Fruit fly (Drosophila melanogaster) whole organism, embryonic: ENCODE results near the gene trbl.

Source experiments
- Bdp1 ChIP-seq: fragments of 200-800 bp; sonication (Bioruptor generic); optimal IDR thresholded peaks from 3 replicates; lab custom pipeline; 2016; ENCODE audit warnings: missing biosample characterization, missing genetic modification characterization
- CG11504 ChIP-seq: fragments of 200-800 bp; sonication (Bioruptor generic); optimal IDR thresholded peaks from 3 replicates; lab custom pipeline; 2019; ENCODE audit warnings: missing biosample characterization, mild to moderate bottlenecking, missing genetic modification characterization, moderate library complexity
- CG11696 ChIP-seq: fragments of 200-800 bp; sonication (Bioruptor generic); IDR thresholded peaks from 2 replicates; pipeline ENCODE4 v1.3.6; 2022; ENCODE audit warnings: missing biosample characterization, missing genetic modification characterization
- CG11723 ChIP-seq: fragments of 200-800 bp; sonication (Bioruptor generic); optimal IDR thresholded peaks from 2 replicates; lab custom pipeline; 2017; ENCODE audit warnings: missing biosample characterization, mild to moderate bottlenecking, missing genetic modification characterization
- CG13894 ChIP-seq: fragments of 200-800 bp; sonication (Bioruptor generic); optimal IDR thresholded peaks from 3 replicates; lab custom pipeline; 2018; ENCODE audit warnings: missing biosample characterization, mild to moderate bottlenecking, missing genetic modification characterization, moderate library complexity
- CG14710 ChIP-seq: fragments of 200-800 bp; sonication (Bioruptor generic); optimal IDR thresholded peaks from 3 replicates; lab custom pipeline; 2019; ENCODE audit warnings: missing biosample characterization, mild to moderate bottlenecking, missing genetic modification characterization, moderate library complexity
- CG14965 ChIP-seq: fragments of 200-800 bp; sonication (Bioruptor generic); optimal IDR thresholded peaks from 2 replicates; lab custom pipeline; 2016; ENCODE audit warnings: missing biosample characterization, missing genetic modification characterization, borderline replicate concordance
- CG15073 ChIP-seq: fragments of 200-800 bp; sonication (Bioruptor generic); optimal IDR thresholded peaks from 2 replicates; lab custom pipeline; 2016; ENCODE audit warnings: missing biosample characterization, missing genetic modification characterization
- CG16813 ChIP-seq: fragments of 200-800 bp; sonication (Bioruptor generic); IDR thresholded peaks from 3 replicates; pipeline ENCODE4 v1.3.6; 2022; ENCODE audit warnings: missing biosample characterization, missing genetic modification characterization; ENCODE audit not compliant: partially characterized antibody
- CG18476 ChIP-seq: fragments of 200-800 bp; sonication (Bioruptor generic); optimal IDR thresholded peaks from 2 replicates; lab custom pipeline; 2016; ENCODE audit warnings: missing biosample characterization, mild to moderate bottlenecking, missing genetic modification characterization
- CG18764 ChIP-seq: fragments of 200-800 bp; sonication (Bioruptor generic); optimal IDR thresholded peaks from 3 replicates; lab custom pipeline; 2016; ENCODE audit warnings: missing biosample characterization, missing genetic modification characterization
- CG31388 ChIP-seq: fragments of 200-800 bp; sonication (Bioruptor generic); optimal IDR thresholded peaks from 2 replicates; lab custom pipeline; 2016; ENCODE audit warnings: missing biosample characterization, missing genetic modification characterization
- CG3163 ChIP-seq: fragments of 200-800 bp; sonication (Bioruptor generic); optimal IDR thresholded peaks from 3 replicates; lab custom pipeline; 2016; ENCODE audit warnings: missing biosample characterization, missing genetic modification characterization
- CG32532 ChIP-seq: fragments of 200-800 bp; sonication (Bioruptor generic); IDR thresholded peaks from 2 replicates; pipeline ENCODE4 v1.3.6; 2022; ENCODE audit warnings: missing biosample characterization, missing genetic modification characterization
- CG32772 ChIP-seq: fragments of 200-800 bp; sonication (Bioruptor generic); IDR thresholded peaks from 2 replicates; pipeline ENCODE4 v1.3.6; 2022; ENCODE audit warnings: missing biosample characterization, missing genetic modification characterization
- CG6683 ChIP-seq: fragments of 200-800 bp; sonication (Bioruptor generic); optimal IDR thresholded peaks from 2 replicates; lab custom pipeline; 2017; ENCODE audit warnings: missing biosample characterization, mild to moderate bottlenecking, missing genetic modification characterization, missing genetic modification reagents
- CG7271 ChIP-seq: fragments of 200-800 bp; sonication (Bioruptor generic); optimal IDR thresholded peaks from 2 replicates; lab custom pipeline; 2018; ENCODE audit warnings: missing biosample characterization, mild to moderate bottlenecking, missing genetic modification characterization, moderate library complexity
- CG7357 ChIP-seq: fragments of 200-800 bp; sonication (Bioruptor generic); IDR thresholded peaks from 3 replicates; pipeline ENCODE4 v1.3.6; 2022; ENCODE audit warnings: missing biosample characterization, missing genetic modification characterization
- CG7556 ChIP-seq: fragments of 200-800 bp; sonication (Bioruptor generic); optimal IDR thresholded peaks from 2 replicates; lab custom pipeline; 2017; ENCODE audit warnings: missing biosample characterization, mild to moderate bottlenecking, missing genetic modification characterization
- CG7839 ChIP-seq: fragments of 200-800 bp; sonication (Bioruptor generic); optimal IDR thresholded peaks from 3 replicates; lab custom pipeline; 2018; ENCODE audit warnings: missing biosample characterization, mild to moderate bottlenecking, missing genetic modification characterization, moderate library complexity
- CG9437 ChIP-seq: fragments of 200-800 bp; sonication (Bioruptor generic); optimal IDR thresholded peaks from 2 replicates; lab custom pipeline; 2018; ENCODE audit warnings: missing biosample characterization, mild to moderate bottlenecking, missing genetic modification characterization
- D ChIP-seq, 2 experiments: fragments of 200-800 bp in 1 of 2; fragments of >200 bp in 1 of 2; sonication (Bioruptor generic) in 1 of 2; optimal IDR thresholded peaks; 2 replicates in 1 of 2; 3 replicates in 1 of 2; lab custom pipeline; 2017; ENCODE audit warnings: mild to moderate bottlenecking in 1 of 2, missing biosample characterization in 1 of 2, missing genetic modification characterization in 1 of 2, missing genetic modification reagents in 1 of 2
- Doc3 ChIP-seq: fragments of 200-800 bp; sonication (Bioruptor generic); IDR thresholded peaks from 3 replicates; pipeline ENCODE4 v1.3.6; 2022; ENCODE audit warnings: missing biosample characterization, missing genetic modification characterization; ENCODE audit not compliant: partially characterized antibody
- Kr ChIP-seq: fragments of 200-800 bp; sonication (Bioruptor generic); optimal IDR thresholded peaks from 2 replicates; lab custom pipeline; 2017; ENCODE audit warnings: missing biosample characterization, mild to moderate bottlenecking, missing genetic modification characterization
- Mad ChIP-seq: fragments of 200-800 bp; sonication (Bioruptor generic); optimal IDR thresholded peaks from 2 replicates; lab custom pipeline; 2016; ENCODE audit warnings: missing biosample characterization, missing genetic modification characterization
- Meics ChIP-seq: fragments of 200-800 bp; sonication (Bioruptor generic); optimal IDR thresholded peaks from 2 replicates; lab custom pipeline; 2017; ENCODE audit warnings: missing biosample characterization, mild to moderate bottlenecking, missing genetic modification characterization
- NC2α ChIP-seq: fragments of 200-800 bp; sonication (Bioruptor generic); optimal IDR thresholded peaks from 2 replicates; lab custom pipeline; 2016; ENCODE audit warnings: missing biosample characterization, missing genetic modification characterization
- Oli ChIP-seq: fragments of 200-800 bp; sonication (Bioruptor generic); optimal IDR thresholded peaks from 2 replicates; lab custom pipeline; 2018; ENCODE audit warnings: missing biosample characterization, mild to moderate bottlenecking, missing genetic modification characterization, moderate library complexity
- Poxn ChIP-seq: fragments of 200-800 bp; sonication (Bioruptor generic); IDR thresholded peaks from 2 replicates; pipeline ENCODE4 v1.3.6; 2022; ENCODE audit warnings: missing biosample characterization, missing genetic modification characterization
- Ptx1 ChIP-seq: fragments of 200-800 bp; sonication (Bioruptor generic); IDR thresholded peaks from 2 replicates; pipeline ENCODE4 v1.3.6; 2022; ENCODE audit warnings: missing biosample characterization, missing genetic modification characterization
- Rx ChIP-seq: fragments of 200-800 bp; sonication (Bioruptor generic); IDR thresholded peaks from 2 replicates; pipeline ENCODE4 v1.3.6; 2022; ENCODE audit warnings: missing biosample characterization, missing genetic modification characterization
- Sox100B ChIP-seq: fragments of 200-800 bp; sonication (Bioruptor generic); optimal IDR thresholded peaks from 3 replicates; lab custom pipeline; 2018; ENCODE audit warnings: missing biosample characterization, mild to moderate bottlenecking, missing genetic modification characterization
- Sox102F ChIP-seq: fragments of 200-800 bp; sonication (Bioruptor generic); optimal IDR thresholded peaks from 2 replicates; lab custom pipeline; 2018; ENCODE audit warnings: missing biosample characterization, mild to moderate bottlenecking, missing genetic modification characterization, moderate library complexity
- ab ChIP-seq: fragments of 200-800 bp; sonication (Bioruptor generic); optimal IDR thresholded peaks from 2 replicates; lab custom pipeline; 2016; ENCODE audit warnings: missing biosample characterization, missing genetic modification characterization
- br ChIP-seq: fragments of >200 bp; optimal IDR thresholded peaks from 2 replicates; lab custom pipeline; 2017
- chif ChIP-seq, 2 experiments: fragments of 200-800 bp; sonication (Bioruptor generic); optimal IDR thresholded peaks; 3 replicates each; lab custom pipeline; 2016; ENCODE audit warnings: missing biosample characterization in 2 of 2, missing genetic modification characterization in 2 of 2
- chinmo ChIP-seq: fragments of 200-800 bp; sonication (Bioruptor generic); IDR thresholded peaks from 4 replicates; pipeline ENCODE4 v1.3.6; 2022; ENCODE audit warnings: missing biosample characterization, missing genetic modification characterization; ENCODE audit not compliant: partially characterized antibody
- disco-r ChIP-seq: fragments of 200-800 bp; sonication (Bioruptor generic); optimal IDR thresholded peaks from 2 replicates; lab custom pipeline; 2016; ENCODE audit warnings: missing biosample characterization, missing genetic modification characterization
- fd102C ChIP-seq: fragments of 200-800 bp; sonication (Bioruptor generic); optimal IDR thresholded peaks from 2 replicates; lab custom pipeline; 2018; ENCODE audit warnings: missing biosample characterization, mild to moderate bottlenecking, missing genetic modification characterization, moderate library complexity
- hkb ChIP-seq, 2 experiments: fragments of 200-800 bp in 1 of 2; fragments of >200 bp in 1 of 2; sonication (Bioruptor generic) in 1 of 2; IDR thresholded peaks in 1 of 2; optimal IDR thresholded peaks in 1 of 2; 2 replicates each; pipeline versions ENCODE4 v1.3.6 to Lab custom; 2017 to 2022; ENCODE audit warnings: missing biosample characterization in 1 of 2, missing genetic modification characterization in 1 of 2
- mld ChIP-seq: fragments of 200-800 bp; sonication (Bioruptor generic); IDR thresholded peaks from 3 replicates; pipeline ENCODE4 v1.3.6; 2022; ENCODE audit warnings: missing biosample characterization, missing genetic modification characterization; ENCODE audit not compliant: partially characterized antibody
- psq ChIP-seq: fragments of 200-800 bp; sonication (Bioruptor generic); optimal IDR thresholded peaks from 2 replicates; lab custom pipeline; 2017; ENCODE audit warnings: missing biosample characterization, missing genetic modification characterization
- scrt ChIP-seq: fragments of 200-800 bp; sonication (Bioruptor generic); optimal IDR thresholded peaks from 2 replicates; lab custom pipeline; 2018; ENCODE audit warnings: missing biosample characterization, mild to moderate bottlenecking, missing genetic modification characterization, moderate library complexity
- sens ChIP-seq: fragments of 200-800 bp; sonication (Bioruptor generic); peaks from one replicate; lab custom pipeline; 2016; ENCODE audit warnings: missing biosample characterization, missing genetic modification characterization
- slbo ChIP-seq: fragments of 200-800 bp; sonication (Bioruptor generic); IDR thresholded peaks from 2 replicates; pipeline ENCODE4 v1.3.6; 2022; ENCODE audit warnings: missing biosample characterization, missing genetic modification characterization
- so ChIP-seq: fragments of 200-800 bp; sonication (Bioruptor generic); IDR thresholded peaks from 3 replicates; pipeline ENCODE4 v1.3.6; 2022; ENCODE audit warnings: missing biosample characterization, missing genetic modification characterization
- sr ChIP-seq: fragments of 200-800 bp; sonication (Bioruptor generic); IDR thresholded peaks from 3 replicates; pipeline ENCODE4 v1.3.6; 2022; ENCODE audit warnings: missing biosample characterization, missing genetic modification characterization
- tap ChIP-seq: fragments of 200-800 bp; optimal IDR thresholded peaks from 3 replicates; lab custom pipeline; 2019; ENCODE audit warnings: missing biosample characterization, mild to moderate bottlenecking, missing genetic modification characterization, moderate library complexity

trbl gene

dm6 chr3L:20401026-20401912 is at the start of gene trbl (continued):
- TF ChIP-seq Sox100B (GFP tag; lab: Kevin White, UChicago) (no peak), sens (GFP tag; lab: Kevin White, UChicago) (peak; percentile 34), CG15073 (GFP tag; lab: Kevin White, UChicago) (peak; percentile 92), CG32772 (GFP tag; lab: Robert Waterston, UW) (no peak), CG7271 (tag; lab: Kevin White, UChicago) (peak; percentile 54), D (optimal IDR thresholded peaks at IDR 0.05; lab: Kevin White, UChicago) (peak; percentile 22), D (GFP tag; optimal IDR thresholded peaks at IDR 0.05; lab: Kevin White, UChicago) (no peak), scrt (GFP tag; lab: Kevin White, UChicago) (peak; percentile 6), fd102C (GFP tag; lab: Kevin White, UChicago) (peak; percentile 26), disco-r (GFP tag; lab: Kevin White, UChicago) (no peak), CG11504 (peak; percentile 12), CG18476 (GFP tag; lab: Kevin White, UChicago) (no peak), tap (peak; percentile 18), CG7839 (tag; lab: Kevin White, UChicago) (peak; percentile 25), CG11723 (GFP tag; lab: Kevin White, UChicago) (peak; percentile 25), chif (GFP tag; optimal IDR thresholded peaks at IDR 0.05; lab: Kevin White, UChicago) (peak in 1 of 2 experiments; percentile 35), CG7357 (no peak), Kr (GFP tag; lab: Kevin White, UChicago) (peak; percentile 13), chinmo (GFP tag; lab: Robert Waterston, UW) (peak; percentile 98), so (peak; percentile 33; the same call in 1 of the 3 replicates), CG3163 (GFP tag; lab: Kevin White, UChicago) (peak; percentile 99), Ptx1 (GFP tag; lab: Robert Waterston, UW) (no peak), CG14965 (GFP tag; lab: Kevin White, UChicago) (no peak), br (lab: Kevin White, UChicago) (no peak), Sox102F (no peak), CG31388 (no peak), slbo (GFP tag; lab: Robert Waterston, UW) (no peak), CG16813 (GFP tag; lab: Robert Waterston, UW) (peak; percentile 59; the same call in 2 of the 3 replicates), CG32532 (GFP tag; lab: Robert Waterston, UW) (peak; percentile 61; the same call in 1 of the 2 replicates), CG14710 (tag; lab: Kevin White, UChicago) (peak; percentile 26), Rx (GFP tag; lab: Robert Waterston, UW) (no peak), Doc3 (GFP tag; lab: Robert Waterston, UW) (peak; percentile 37; the same call in 1 of the 3 replicates), psq (peak; percentile 83), CG18764 (GFP tag; lab: Kevin White, UChicago) (no peak), Mad (GFP tag; lab: Kevin White, UChicago) (no peak), Bdp1 (GFP tag; lab: Kevin White, UChicago) (no peak), CG7556 (peak; percentile 8), sr (GFP tag; lab: Robert Waterston, UW) (no peak), Poxn (no peak), Oli (tag; lab: Kevin White, UChicago) (no peak), ab (no peak), Meics (GFP tag; lab: Kevin White, UChicago) (peak; percentile 19), mld (GFP tag; lab: Robert Waterston, UW) (peak; percentile 90), CG13894 (tag; lab: Kevin White, UChicago) (peak; percentile 79), NC2α (GFP tag; lab: Kevin White, UChicago) (no peak), CG6683 (GFP tag; lab: Kevin White, UChicago) (no peak), CG9437 (peak; percentile 47), hkb (optimal IDR thresholded peaks at IDR 0.05; lab: Kevin White, UChicago) (no peak), hkb (GFP tag; IDR thresholded peaks at IDR 0.05; lab: Robert Waterston, UW) (peak; percentile 77), CG11696 (GFP tag; lab: Robert Waterston, UW) (no peak)
